Worm (Caenorhabditis elegans) whole organism, early embryonic: Measurements from ENCODE around the gene tbg-1.

Source experiments
- B0310.2 ChIP-seq: sonication (generic microtip); optimal IDR thresholded peaks from 2 replicates; lab custom pipeline; 2016; ENCODE audit warnings: mild to moderate bottlenecking, missing genetic modification characterization, missing compliant biosample characterization
- F13C5.2 ChIP-seq: sonication (generic microtip); optimal IDR thresholded peaks from 2 replicates; lab custom pipeline; 2017; ENCODE audit warnings: mild to moderate bottlenecking, missing genetic modification characterization, inconsistent platforms, missing compliant biosample characterization
- aly-1 ChIP-seq: sonication (generic microtip); optimal IDR thresholded peaks from 2 replicates; lab custom pipeline; 2016; ENCODE audit warnings: missing genetic modification characterization, missing compliant biosample characterization
- ama-1 ChIP-seq: fragments of 150-350 bp; optimal IDR thresholded peaks from 2 replicates; lab custom pipeline; 2014
- ceh-13 ChIP-seq: fragments of 200-800 bp; sonication (Bioruptor generic); optimal IDR thresholded peaks from 2 replicates; lab custom pipeline; 2018; ENCODE audit warnings: mild to moderate bottlenecking, missing genetic modification characterization, missing compliant biosample characterization
- ceh-36 ChIP-seq: sonication (generic microtip); optimal IDR thresholded peaks from 2 replicates; lab custom pipeline; 2016; ENCODE audit warnings: missing genetic modification characterization, inconsistent platforms, missing compliant biosample characterization
- ets-7 ChIP-seq: sonication (generic microtip); optimal IDR thresholded peaks from 2 replicates; lab custom pipeline; 2016; ENCODE audit warnings: missing genotype, missing genetic modification characterization, missing compliant biosample characterization
- flt-1 ChIP-seq: fragments of 200-800 bp; sonication (Bioruptor generic); IDR thresholded peaks from 2 replicates; pipeline ENCODE4 v1.3.6; 2022; ENCODE audit warnings: missing genetic modification characterization, missing compliant biosample characterization
- hmbx-1 ChIP-seq: sonication (generic microtip); optimal IDR thresholded peaks from 2 replicates; lab custom pipeline; 2016; ENCODE audit warnings: mild to moderate bottlenecking, missing genetic modification characterization, missing compliant biosample characterization
- hmg-4 ChIP-seq: fragments of 200-800 bp; sonication (Bioruptor generic); optimal IDR thresholded peaks from 2 replicates; lab custom pipeline; 2018; ENCODE audit warnings: mild to moderate bottlenecking, missing genetic modification characterization, missing compliant biosample characterization
- hnd-1 ChIP-seq: sonication (generic microtip); optimal IDR thresholded peaks from 2 replicates; lab custom pipeline; 2016; ENCODE audit warnings: missing genetic modification characterization, missing compliant biosample characterization
- pes-1 ChIP-seq: fragments of 200-800 bp; sonication (Bioruptor generic); IDR thresholded peaks from 2 replicates; pipeline ENCODE4 v1.3.6; 2022; ENCODE audit warnings: missing genetic modification reagents, missing genetic modification characterization, missing compliant biosample characterization
- scrt-1 ChIP-seq: fragments of 200-800 bp; sonication (Bioruptor generic); IDR thresholded peaks from 2 replicates; pipeline ENCODE4 v1.3.6; 2022; ENCODE audit warnings: missing genetic modification characterization, missing compliant biosample characterization
- sea-1 ChIP-seq: fragments of 200-800 bp; sonication (Bioruptor generic); conservative IDR thresholded peaks from 2 replicates; pipeline ENCODE4 v1.3.6; 2022; ENCODE audit warnings: missing genetic modification characterization, missing compliant biosample characterization
- tbx-11 ChIP-seq: fragments of 200-800 bp; sonication (Bioruptor generic); IDR thresholded peaks from 2 replicates; pipeline ENCODE4 v1.3.6; 2022; ENCODE audit warnings: missing genetic modification characterization, missing compliant biosample characterization
- tbx-37 ChIP-seq: fragments of 200-800 bp; sonication (Bioruptor generic); conservative IDR thresholded peaks from 2 replicates; pipeline ENCODE4 v1.3.6; 2022; ENCODE audit warnings: missing genetic modification reagents, missing genetic modification characterization, missing compliant biosample characterization
- tra-4 ChIP-seq: sonication (generic microtip); optimal IDR thresholded peaks from 2 replicates; lab custom pipeline; 2017; ENCODE audit warnings: missing genetic modification characterization, missing compliant biosample characterization

tbg-1 gene

ce11 chrIII:9664484-9665221 lies 35.7 kb upstream of the tbg-1 start:
- TF ChIP-seq sea-1 (no peak), aly-1 (tag; lab: Kevin White, UChicago) (no peak), tbx-37 (GFP tag; lab: Robert Waterston, UW) (no peak), F13C5.2 (no peak), ama-1 (lab: Kevin White, UChicago) (no peak), B0310.2 (tag; lab: Kevin White, UChicago) (no peak)

- TF ChIP-seq aly-1 (tag; lab: Kevin White, UChicago) (no peak), flt-1 (GFP tag; lab: Robert Waterston, UW) (no peak), ceh-13 (no peak), ets-7 (tag; lab: Kevin White, UChicago) (no peak), B0310.2 (tag; lab: Kevin White, UChicago) (no peak), tbx-11 (GFP tag; lab: Robert Waterston, UW) (no peak), ama-1 (lab: Kevin White, UChicago) (no peak), tbx-37 (GFP tag; lab: Robert Waterston, UW) (no peak), pes-1 (no peak), hmg-4 (GFP tag; lab: Kevin White, UChicago) (no peak)
These were observed 35.0 kb upstream of the tbg-1 start for ce11 chrIII:9663943-9664342.

ce11 chrIII:9662266-9662959 lies 33.5 kb upstream of the tbg-1 start:
- TF ChIP-seq tbx-37 (GFP tag; lab: Robert Waterston, UW) (no peak), F13C5.2 (no peak), ceh-36 (tag; lab: Kevin White, UChicago) (no peak), ets-7 (tag; lab: Kevin White, UChicago) (no peak), aly-1 (tag; lab: Kevin White, UChicago) (no peak), ama-1 (lab: Kevin White, UChicago) (no peak), B0310.2 (tag; lab: Kevin White, UChicago) (no peak), hnd-1 (tag; lab: Kevin White, UChicago) (no peak), ceh-13 (no peak), scrt-1 (GFP tag; lab: Robert Waterston, UW) (no peak), tra-4 (tag; lab: Kevin White, UChicago) (no peak), hmg-4 (GFP tag; lab: Kevin White, UChicago) (no peak), flt-1 (GFP tag; lab: Robert Waterston, UW) (no peak), sea-1 (no peak), pes-1 (no peak), hmbx-1 (tag; lab: Kevin White, UChicago) (no peak)

ce11 chrIII:9661119-9661518 lies 32.2 kb upstream of the tbg-1 start:
- TF ChIP-seq pes-1: no peak
- no peak for TF ChIP-seq tbx-11 (GFP tag; lab: Robert Waterston, UW)
- no peak for TF ChIP-seq ets-7 (tag; lab: Kevin White, UChicago)
- no peak for TF ChIP-seq sea-1
- TF ChIP-seq tbx-37 (GFP tag; lab: Robert Waterston, UW): no peak
- no peak for TF ChIP-seq B0310.2 (tag; lab: Kevin White, UChicago)
- TF ChIP-seq hnd-1 (tag; lab: Kevin White, UChicago): no peak
- TF ChIP-seq scrt-1 (GFP tag; lab: Robert Waterston, UW): no peak
- TF ChIP-seq ceh-13: no peak
- no peak for TF ChIP-seq ama-1 (lab: Kevin White, UChicago)
- TF ChIP-seq ceh-36 (tag; lab: Kevin White, UChicago): no peak
- TF ChIP-seq flt-1 (GFP tag; lab: Robert Waterston, UW): no peak
- TF ChIP-seq hmg-4 (GFP tag; lab: Kevin White, UChicago): no peak
- TF ChIP-seq hmbx-1 (tag; lab: Kevin White, UChicago): no peak
- TF ChIP-seq tra-4 (tag; lab: Kevin White, UChicago): no peak
- no peak for TF ChIP-seq F13C5.2
- no peak for TF ChIP-seq aly-1 (tag; lab: Kevin White, UChicago)

ce11 chrIII:9658569-9658968 lies 29.6 kb upstream of the tbg-1 start:
- TF ChIP-seq ceh-13: no peak
- peak; percentile 37 for TF ChIP-seq ceh-36 (tag; lab: Kevin White, UChicago)

ce11 chrIII:9655802-9656201 lies 26.8 kb upstream of the tbg-1 start, which contains the start of gene C15H7.4:
TSS of gene C15H7.4 (minus strand) at chrIII:9655902.
- TF ChIP-seq tbx-37 (GFP tag; lab: Robert Waterston, UW): no peak
- no peak for TF ChIP-seq hnd-1 (tag; lab: Kevin White, UChicago)
- TF ChIP-seq sea-1: no peak
- TF ChIP-seq ets-7 (tag; lab: Kevin White, UChicago): no peak

- TF ChIP-seq aly-1 (tag; lab: Kevin White, UChicago) (no peak), pes-1 (no peak), flt-1 (GFP tag; lab: Robert Waterston, UW) (no peak), ceh-13 (no peak), hnd-1 (tag; lab: Kevin White, UChicago) (no peak), hmg-4 (GFP tag; lab: Kevin White, UChicago) (no peak), scrt-1 (GFP tag; lab: Robert Waterston, UW) (no peak), tbx-11 (GFP tag; lab: Robert Waterston, UW) (no peak), hmbx-1 (tag; lab: Kevin White, UChicago) (no peak), ama-1 (lab: Kevin White, UChicago) (no peak)
These were observed 22.9 kb upstream of the tbg-1 start, which contains the start of gene C15H7.3 for ce11 chrIII:9651871-9652270. TSS of gene C15H7.3 (minus strand) at chrIII:9651971.
